Worm (Caenorhabditis elegans): ENCODE data around the gene clc-9.
"Not testable (repeated sequence)": the region's sequence is repeated elsewhere in the genome, so short reads cannot be mapped to it uniquely, and the experiment has no call there.

The clc-9 gene

ce11 chrIV:11142314-11143227 lies 29.8 kb downstream of the clc-9 start, which contains the start of gene skih-2:
skih-2 (minus strand) TSS chrIV:11142364.
- TF ChIP-seq unc-62 (GFP tag; optimal IDR thresholded peaks at IDR 0.05), result no peak

- TF ChIP-seq unc-62 (GFP tag; optimal IDR thresholded peaks at IDR 0.05), result no peak
These were observed 30.4 kb downstream of the clc-9 start, which contains the start of gene F01G4.4 for ce11 chrIV:11143228-11143444. F01G4.4 (plus strand) TSS chrIV:11143345.

ce11 chrIV:11145929-11146339 lies 33.2 kb downstream of the clc-9 start:
- no peak for TF ChIP-seq unc-62 (GFP tag; optimal IDR thresholded peaks at IDR 0.05)

ce11 chrIV:11146492-11146891 lies 33.8 kb downstream of the clc-9 start:
- no peak for TF ChIP-seq unc-62 (GFP tag; optimal IDR thresholded peaks at IDR 0.05)

- no peak for TF ChIP-seq unc-62 (GFP tag; optimal IDR thresholded peaks at IDR 0.05)
These were observed 34.3 kb downstream of the clc-9 start, which contains the start of gene pigq-1 for ce11 chrIV:11146962-11147470. pigq-1 (minus strand) TSS chrIV:11147247.

- no peak for TF ChIP-seq unc-62 (GFP tag; optimal IDR thresholded peaks at IDR 0.05)
These were observed 36.1 kb downstream of the clc-9 start for ce11 chrIV:11148788-11149366.

ce11 chrIV:11149454-11150163 lies 36.9 kb downstream of the clc-9 start, which contains the start of the genes F01G4.6 and pfd-1:
F01G4.6 (minus strand) TSS chrIV:11149504.
pfd-1 (plus strand) TSS chrIV:11150113.
- TF ChIP-seq unc-62 (GFP tag; optimal IDR thresholded peaks at IDR 0.05), result peak; percentile 13

- TF ChIP-seq unc-62 (GFP tag; optimal IDR thresholded peaks at IDR 0.05), result no peak
These were observed 38.1 kb downstream of the clc-9 start, which contains the start of gene C08F8.2 for ce11 chrIV:11150844-11151243. C08F8.2 (plus strand) TSS chrIV:11150997.

ce11 chrIV:11154425-11155114 lies 41.8 kb downstream of the clc-9 start, which contains the start of gene C08F8.3:
C08F8.3 (plus strand) TSS chrIV:11155044.
- TF ChIP-seq unc-62 (GFP tag; optimal IDR thresholded peaks at IDR 0.05), result not testable (repeated sequence)

ce11 chrIV:11156526-11156925 lies 43.8 kb downstream of the clc-9 start:
- no peak for TF ChIP-seq unc-62 (GFP tag; optimal IDR thresholded peaks at IDR 0.05)

ce11 chrIV:11159886-11160285 lies 47.1 kb downstream of the clc-9 start, which contains the start of gene mboa-4:
mboa-4 (minus strand) TSS chrIV:11159986.
- no peak for TF ChIP-seq unc-62 (GFP tag; optimal IDR thresholded peaks at IDR 0.05)

ce11 chrIV:11160707-11161106 lies 48.0 kb downstream of the clc-9 start, which contains the start of gene C08F8.15:
C08F8.15 (minus strand) TSS chrIV:11160807.
- no peak for TF ChIP-seq unc-62 (GFP tag; optimal IDR thresholded peaks at IDR 0.05)

- no peak for TF ChIP-seq unc-62 (GFP tag; optimal IDR thresholded peaks at IDR 0.05)
These were observed 49.7 kb downstream of the clc-9 start, which contains the start of gene fbxb-9 for ce11 chrIV:11162451-11162850. fbxb-9 (minus strand) TSS chrIV:11162551.

- no peak for TF ChIP-seq unc-62 (GFP tag; optimal IDR thresholded peaks at IDR 0.05)
These were observed 52.1 kb downstream of the clc-9 start, which contains the start of gene C08F8.6 for ce11 chrIV:11164831-11165230. C08F8.6 (minus strand) TSS chrIV:11164931.
